Fruit fly (Drosophila melanogaster) ovary, adult (tissue): Measurements from ENCODE around the gene Ada3.

ENCODE experiments used
- CG17801 ChIP-seq: fragments of 200-800 bp; optimal IDR thresholded peaks from 2 replicates; lab custom pipeline; 2019; ENCODE audit warnings: missing biosample characterization, mild to moderate bottlenecking, missing genetic modification characterization, moderate library complexity; ENCODE audit not compliant: partially characterized antibody

Gene Ada3

dm6 chrX:18085470-18085797 lies at the start of gene Ada3:
TSS of gene Ada3 (plus strand) at chrX:18085761.
- peak; percentile 76 for TF ChIP-seq CG17801 (GFP tag; lab: Kevin White, UChicago)

dm6 chrX:18043691-18044090 lies 41.9 kb upstream of the Ada3 start, which contains the start of gene CG15373:
TSS of gene CG15373 (plus strand) at chrX:18043991.
- TF ChIP-seq CG17801 (GFP tag; lab: Kevin White, UChicago): no peak

DNA sequence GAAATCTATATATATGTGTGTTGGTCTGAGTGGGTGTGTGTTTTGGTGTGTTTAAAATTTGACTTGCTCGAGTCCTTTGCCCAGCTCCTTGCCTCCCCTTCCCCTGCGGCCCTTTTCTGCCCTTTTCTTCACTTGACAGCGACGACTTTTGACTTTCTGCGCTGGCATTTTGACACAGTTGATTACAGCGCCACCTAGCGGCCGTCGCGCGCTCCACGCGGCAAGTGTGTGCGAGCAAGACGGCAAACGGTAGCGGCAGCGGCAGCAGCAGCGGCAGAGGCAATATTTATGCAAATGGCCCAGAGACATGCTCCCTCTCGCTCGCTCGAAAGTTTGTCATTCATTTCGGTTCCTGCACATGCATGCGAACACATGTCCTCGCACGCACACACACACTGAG lies 33.4 kb upstream of the Ada3 start:
- TF ChIP-seq CG17801 (GFP tag; lab: Kevin White, UChicago): no peak

DNA sequence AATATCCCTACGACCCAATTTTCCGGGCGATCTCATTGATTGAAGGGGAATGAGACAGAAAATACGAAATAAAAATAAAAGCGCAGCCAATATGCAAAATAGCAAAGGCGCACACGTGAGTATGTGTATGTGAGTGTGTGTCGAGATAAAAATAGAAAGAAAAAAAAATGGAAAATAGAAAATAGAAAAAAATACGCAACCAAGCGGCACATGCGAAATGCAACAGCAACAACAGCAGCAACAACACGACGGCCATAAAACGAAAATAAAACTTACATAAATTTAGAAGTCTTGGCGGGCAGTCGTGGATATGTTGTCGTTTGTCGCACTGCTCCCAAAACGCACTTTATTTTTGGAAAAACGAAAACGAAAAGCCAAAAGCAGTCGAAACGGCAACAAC lies 28.4 kb upstream of the Ada3 start:
- TF ChIP-seq CG17801 (GFP tag; lab: Kevin White, UChicago): no peak

DNA sequence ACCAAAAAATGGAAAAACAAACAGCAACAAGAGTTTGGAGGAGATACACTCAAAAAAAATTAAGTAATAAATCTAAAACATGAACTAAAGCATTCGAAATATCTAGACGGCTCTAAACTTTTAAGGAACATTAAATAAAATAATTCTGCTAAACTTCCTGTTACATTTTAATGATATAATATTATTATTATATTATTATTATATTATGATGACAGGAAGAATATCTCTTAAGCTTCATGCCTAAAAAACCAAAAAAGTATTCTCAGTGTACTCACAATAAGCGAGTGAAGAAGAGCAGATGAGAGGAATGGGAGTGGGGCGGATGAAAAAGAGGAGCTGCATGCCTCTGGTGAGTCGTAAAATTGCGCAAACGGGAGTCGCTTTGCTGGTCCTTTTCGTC lies 27.5 kb upstream of the Ada3 start:
- TF ChIP-seq CG17801 (GFP tag; lab: Kevin White, UChicago): no peak

DNA sequence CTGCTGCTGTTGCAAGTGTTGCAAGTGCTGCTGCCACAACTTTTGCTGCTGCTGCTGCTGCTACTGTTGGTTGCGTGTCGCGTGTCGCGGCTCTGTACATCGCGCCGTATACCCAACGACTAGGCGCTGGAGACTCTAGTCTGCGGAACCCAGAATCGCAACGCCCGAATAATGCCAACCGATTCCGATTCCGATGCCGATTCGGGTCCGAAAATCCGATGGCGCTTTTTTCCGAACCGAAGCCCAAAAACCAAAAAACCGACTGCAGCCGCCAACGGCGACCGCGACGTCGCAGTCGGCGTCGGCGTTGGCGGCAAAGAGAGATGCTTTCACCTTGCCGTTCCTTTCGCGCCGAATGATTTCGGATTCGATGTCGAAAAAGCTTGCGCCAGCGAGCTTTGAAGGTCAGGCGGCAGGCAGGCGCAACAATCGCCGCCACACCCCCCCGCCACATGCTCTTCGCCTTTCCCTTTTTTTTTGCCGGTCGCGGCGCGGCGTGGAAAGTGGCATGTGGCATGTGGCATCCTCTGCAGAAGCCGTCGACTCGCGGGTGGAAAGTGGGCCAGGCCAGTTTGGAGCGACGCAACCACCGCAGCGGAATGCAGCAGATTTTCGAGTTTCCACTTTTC lies 22.3 kb upstream of the Ada3 start, which contains the start of gene Sh:
Gene Sh (minus strand): TSS at position 104 of the 629 bp plus-strand sequence.
- no peak for TF ChIP-seq CG17801 (GFP tag; lab: Kevin White, UChicago)

DNA sequence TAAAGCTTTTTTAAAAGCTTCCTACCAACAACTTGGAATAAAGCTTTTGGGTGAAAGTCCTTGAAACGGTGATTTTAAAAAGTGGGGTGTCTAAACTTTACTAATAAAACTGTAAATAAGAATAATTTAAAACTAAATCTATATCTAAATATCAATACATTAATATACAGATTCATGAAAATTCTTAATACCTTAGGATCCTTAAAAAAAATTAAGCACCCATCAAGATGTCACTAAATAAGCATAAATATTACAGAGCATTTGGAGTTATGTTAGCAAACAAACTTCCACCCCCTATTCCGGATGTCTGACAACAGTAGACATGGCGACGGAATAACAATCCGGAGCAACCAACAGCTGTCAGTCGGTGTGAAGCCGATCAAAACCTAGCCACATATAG lies 21.4 kb upstream of the Ada3 start, which contains the start of gene Dhc16F:
Gene Dhc16F (plus strand): TSS at position 301 of the 400 bp plus-strand sequence.
- TF ChIP-seq CG17801 (GFP tag; lab: Kevin White, UChicago): no peak

DNA sequence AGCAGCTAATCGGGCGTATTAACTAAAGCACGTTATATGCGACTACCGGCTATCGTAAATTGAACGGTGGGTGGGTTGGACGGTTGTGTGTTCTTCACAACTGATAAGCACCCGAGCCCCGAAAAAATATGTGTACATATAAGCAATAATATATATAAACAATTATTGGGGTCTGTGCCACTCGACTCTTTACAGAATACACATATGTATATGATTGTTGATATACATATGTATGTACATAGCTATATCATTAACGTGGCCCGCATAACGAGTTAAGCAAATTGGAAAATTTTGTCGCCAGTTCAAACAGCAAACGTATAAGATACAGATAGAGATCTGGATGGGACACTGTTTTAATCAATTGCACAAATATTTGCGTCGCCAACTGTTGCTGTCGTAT lies 2.9 kb upstream of the Ada3 start:
- TF ChIP-seq CG17801 (GFP tag; lab: Kevin White, UChicago): no peak

- TF ChIP-seq CG17801 (GFP tag; lab: Kevin White, UChicago): no peak
These were observed 1.8 kb upstream of the Ada3 start for dm6 chrX:18083528-18084365.

- no peak for TF ChIP-seq CG17801 (GFP tag; lab: Kevin White, UChicago)
These were observed 719 bp upstream of the Ada3 start for dm6 chrX:18084614-18085469.

dm6 chrX:18088432-18088831 lies 2.9 kb downstream of the Ada3 start, which contains the start of gene CG7536:
TSS of gene CG7536 (minus strand) at chrX:18088532.
- TF ChIP-seq CG17801 (GFP tag; lab: Kevin White, UChicago): no peak

DNA sequence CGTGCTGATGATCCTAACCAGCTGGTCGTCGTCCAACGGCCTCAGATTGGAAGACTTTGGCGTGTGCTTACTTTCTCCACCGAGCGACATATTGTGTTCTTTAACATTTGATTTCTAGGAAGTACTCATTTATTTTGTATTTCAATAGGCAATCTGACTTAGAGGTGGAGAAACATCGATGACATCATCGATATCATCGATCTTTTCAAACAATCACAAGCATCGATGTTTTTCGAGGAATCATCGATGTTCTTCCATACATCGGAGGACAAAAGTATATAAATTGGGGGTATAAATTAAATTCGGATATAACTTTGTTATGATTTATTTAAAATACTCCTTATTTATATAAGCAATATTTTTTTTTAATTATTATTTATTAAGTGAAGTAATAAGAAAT lies 4.8 kb downstream of the Ada3 start, which contains the start of gene Swt1:
Gene Swt1 (minus strand): TSS at position 177 of the 400 bp plus-strand sequence.
- TF ChIP-seq CG17801 (GFP tag; lab: Kevin White, UChicago): peak; percentile 34

DNA sequence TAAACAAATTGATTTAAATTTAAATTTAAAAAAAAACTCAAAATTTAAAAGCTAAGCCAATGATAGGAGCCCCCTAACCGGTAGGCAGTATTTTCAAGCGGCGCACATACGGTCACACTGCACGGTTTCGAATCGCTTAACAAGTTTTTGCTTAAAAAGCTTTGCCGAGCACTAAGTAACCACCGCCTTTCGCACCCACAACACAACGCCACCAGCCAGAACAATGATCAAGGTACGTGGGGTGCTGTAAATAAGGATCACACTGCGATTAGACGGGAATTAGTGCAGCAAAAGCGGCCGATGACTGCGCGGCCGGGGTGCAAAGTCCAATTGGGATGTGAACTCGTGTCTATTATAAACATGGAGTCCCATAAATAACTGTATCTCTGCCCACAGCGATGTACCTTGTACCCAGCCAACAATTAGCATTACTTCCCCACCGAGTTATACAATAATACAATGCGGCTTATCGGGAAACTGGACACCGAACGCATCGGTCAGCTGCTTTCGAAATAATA lies 5.7 kb downstream of the Ada3 start, which contains the start of gene scu:
Gene scu (plus strand): TSS at position 101 of the 518 bp plus-strand sequence.
- TF ChIP-seq CG17801 (GFP tag; lab: Kevin White, UChicago): peak; percentile 80

DNA sequence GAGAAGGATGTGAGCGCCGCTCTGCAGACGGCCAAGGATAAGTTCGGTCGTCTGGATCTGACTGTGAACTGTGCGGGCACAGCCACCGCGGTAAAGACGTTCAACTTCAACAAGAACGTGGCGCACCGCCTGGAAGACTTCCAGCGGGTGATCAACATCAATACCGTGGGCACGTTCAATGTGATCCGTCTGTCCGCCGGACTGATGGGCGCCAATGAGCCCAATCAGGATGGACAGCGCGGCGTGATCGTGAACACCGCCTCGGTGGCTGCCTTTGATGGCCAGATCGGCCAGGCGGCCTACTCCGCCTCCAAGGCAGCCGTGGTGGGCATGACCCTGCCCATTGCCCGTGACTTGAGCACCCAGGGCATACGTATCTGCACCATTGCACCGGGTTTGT lies 6.6 kb downstream of the Ada3 start:
- no peak for TF ChIP-seq CG17801 (GFP tag; lab: Kevin White, UChicago)
